Fruit fly (Drosophila melanogaster) ovary, adult (tissue): ENCODE results near the gene Col4a1.
A peak's percentile ranks its signal among the peaks of the same experiment; 100 is the strongest.

Experiments
- CG17801 ChIP-seq: fragments of 200-800 bp; optimal IDR thresholded peaks from 2 replicates; lab custom pipeline; 2019; ENCODE audit warnings: missing biosample characterization, mild to moderate bottlenecking, missing genetic modification characterization, moderate library complexity; ENCODE audit not compliant: partially characterized antibody

The Col4a1 gene

DNA sequence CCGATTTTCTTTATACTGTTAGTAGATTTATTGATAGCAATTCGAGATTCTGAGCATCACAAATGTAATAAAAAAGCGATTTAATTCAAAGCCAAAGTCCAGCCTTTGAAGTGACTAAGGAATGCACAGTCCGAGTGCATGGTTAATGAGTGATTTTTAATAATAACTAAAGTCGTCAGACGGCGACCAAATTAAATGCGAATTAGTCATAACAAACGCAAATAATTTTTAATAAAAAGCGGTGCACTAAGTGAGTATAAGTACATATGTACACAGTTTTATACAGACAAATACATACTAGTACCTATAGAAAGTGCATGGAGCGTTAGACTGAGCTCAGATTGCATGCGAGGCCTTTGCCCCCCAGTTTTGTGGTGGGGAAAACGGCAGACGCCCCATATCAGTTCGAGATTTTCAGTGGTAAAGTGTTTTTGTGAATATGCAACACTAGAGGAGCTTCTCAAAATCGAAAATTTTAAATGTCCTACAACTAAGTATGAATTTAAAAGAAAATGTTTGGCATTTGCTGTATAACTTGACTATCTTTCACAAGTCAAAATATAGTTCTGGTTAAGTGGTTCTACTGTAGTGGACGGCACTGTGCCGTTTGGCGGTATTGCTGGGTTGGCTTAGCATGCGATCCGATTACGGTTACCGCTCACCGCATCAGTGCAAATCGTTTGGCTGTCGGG is 26.6 kb upstream of the Col4a1 start:
- TF ChIP-seq CG17801 (GFP tag; lab: Kevin White, UChicago), result peak; percentile 46

DNA sequence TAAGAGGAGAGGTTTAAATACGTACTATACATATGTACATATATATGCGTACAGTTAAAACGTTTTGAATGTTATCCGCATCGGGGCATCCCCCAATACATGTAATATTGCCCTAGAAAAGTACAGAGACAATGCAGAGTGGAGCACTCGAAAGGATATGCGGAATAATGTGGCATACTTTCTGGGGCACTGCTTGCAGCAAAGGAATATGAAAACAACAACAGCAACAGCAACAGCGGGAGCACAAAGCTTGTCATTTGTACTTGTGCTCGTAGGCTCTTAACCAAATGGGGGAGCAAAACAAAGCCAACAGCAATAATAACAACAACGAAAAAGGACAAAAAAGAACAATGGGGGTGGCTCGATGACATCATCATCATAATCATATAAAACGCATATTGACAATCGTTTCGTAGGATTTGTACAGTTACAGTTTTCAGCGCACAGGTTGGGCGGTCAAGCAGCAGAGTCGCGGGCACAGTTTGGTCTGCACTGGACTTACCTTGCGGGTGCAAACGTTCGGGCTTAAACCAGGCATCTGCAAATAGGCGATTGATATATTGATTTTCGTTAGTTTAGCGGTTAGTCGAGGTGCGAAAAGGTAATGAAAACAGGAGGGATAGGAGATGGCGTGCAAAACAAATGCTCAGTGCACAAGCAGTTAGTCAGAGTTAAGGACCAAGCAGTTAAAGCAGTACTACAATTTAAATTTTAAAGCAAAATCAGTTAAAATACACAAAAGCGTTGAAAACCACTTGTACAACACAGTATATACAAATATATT is 25.5 kb upstream of the Col4a1 start:
- TF ChIP-seq CG17801 (GFP tag; lab: Kevin White, UChicago), result no peak

DNA sequence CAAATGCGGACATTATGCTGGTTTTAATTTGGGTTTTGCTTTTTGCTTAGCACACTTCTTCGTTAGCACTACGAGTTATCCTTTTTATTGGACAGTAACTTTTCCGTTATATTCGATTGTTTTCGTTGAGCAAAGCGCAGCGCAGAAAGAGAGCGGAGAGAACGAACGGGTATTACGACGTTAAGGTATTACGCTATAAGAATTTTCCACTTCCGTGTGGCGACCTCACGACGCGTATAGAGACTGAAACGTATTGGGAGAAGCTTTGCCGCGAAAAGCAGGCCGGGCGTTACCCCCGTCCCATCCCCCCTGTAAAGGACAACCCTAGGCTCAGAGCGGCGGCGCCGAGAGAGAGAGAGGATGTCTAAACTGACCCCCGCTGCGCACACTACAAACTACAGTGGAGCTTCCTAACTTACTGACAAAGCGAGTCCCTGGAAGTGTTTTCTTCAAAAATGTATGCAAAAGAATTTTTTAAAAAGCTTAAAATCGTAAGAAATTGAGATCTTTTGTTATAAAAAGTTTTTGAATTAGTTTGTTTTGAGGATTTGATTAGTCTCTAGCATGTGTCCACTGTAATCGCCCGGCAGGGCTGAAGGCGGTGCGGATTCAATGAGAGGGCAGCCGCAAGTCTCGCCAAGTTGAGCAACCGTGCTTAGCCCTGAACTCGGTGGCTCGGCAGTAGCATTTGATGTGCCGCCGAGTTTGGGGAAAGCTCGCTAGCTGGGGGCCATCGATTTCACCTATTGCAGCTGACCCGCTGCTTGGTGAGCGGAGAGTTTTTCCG is 24.5 kb upstream of the Col4a1 start:
- peak; percentile 87 for TF ChIP-seq CG17801 (GFP tag; lab: Kevin White, UChicago)

DNA sequence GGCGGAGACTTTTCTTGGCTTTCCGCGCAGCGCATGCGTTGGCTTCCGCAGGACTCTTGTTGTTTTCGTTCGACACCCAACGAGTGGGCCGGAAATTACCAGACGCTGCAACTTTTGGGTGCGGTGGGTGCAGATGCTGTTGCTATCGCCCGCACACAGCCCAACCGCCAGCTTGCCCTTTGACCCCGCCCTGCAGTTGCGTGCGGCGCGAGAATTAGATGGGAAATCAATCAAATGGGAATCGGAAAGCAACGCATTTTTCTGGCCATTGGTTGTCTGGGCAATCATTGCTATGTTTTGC is 24.0 kb upstream of the Col4a1 start:
- no peak for TF ChIP-seq CG17801 (GFP tag; lab: Kevin White, UChicago)

DNA sequence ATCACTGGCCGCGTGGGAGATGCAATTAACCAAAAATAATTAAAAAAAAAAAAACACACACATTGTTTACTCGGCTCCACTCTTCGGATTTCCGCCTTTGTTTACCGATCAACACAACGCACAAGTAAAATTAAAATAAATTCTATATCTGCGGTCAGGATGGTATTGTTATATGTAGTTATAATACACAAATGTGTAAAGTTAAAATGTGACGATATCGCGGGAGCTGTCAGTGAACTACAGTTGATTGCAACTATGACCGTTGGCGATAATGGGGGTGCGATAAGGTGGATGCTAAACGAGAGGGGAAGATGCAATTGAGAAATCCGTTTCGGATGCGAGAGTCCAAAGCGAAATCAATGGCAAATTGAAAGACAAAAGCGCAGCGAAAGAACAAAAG is 23.1 kb upstream of the Col4a1 start:
- TF ChIP-seq CG17801 (GFP tag; lab: Kevin White, UChicago), result no peak

DNA sequence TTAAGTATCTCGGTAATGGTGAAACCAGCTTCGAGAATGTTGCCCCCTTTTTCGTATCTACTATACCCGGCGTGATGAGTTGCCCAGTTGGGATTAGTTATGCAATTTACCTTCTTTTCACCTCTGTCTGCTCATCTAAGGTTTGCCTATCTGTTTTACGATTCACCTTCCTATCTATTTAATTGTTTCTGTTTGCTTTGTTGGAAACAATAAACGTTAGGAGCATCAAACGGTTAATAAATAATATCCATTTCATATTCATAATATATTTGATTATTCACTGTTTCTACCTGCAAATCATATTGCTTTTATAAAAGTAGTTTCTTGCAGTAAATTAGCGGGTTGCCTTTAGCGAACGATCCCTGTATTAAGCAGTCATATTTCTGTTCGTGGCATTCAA is 22.2 kb upstream of the Col4a1 start:
- peak; percentile 52 for TF ChIP-seq CG17801 (GFP tag; lab: Kevin White, UChicago)

DNA sequence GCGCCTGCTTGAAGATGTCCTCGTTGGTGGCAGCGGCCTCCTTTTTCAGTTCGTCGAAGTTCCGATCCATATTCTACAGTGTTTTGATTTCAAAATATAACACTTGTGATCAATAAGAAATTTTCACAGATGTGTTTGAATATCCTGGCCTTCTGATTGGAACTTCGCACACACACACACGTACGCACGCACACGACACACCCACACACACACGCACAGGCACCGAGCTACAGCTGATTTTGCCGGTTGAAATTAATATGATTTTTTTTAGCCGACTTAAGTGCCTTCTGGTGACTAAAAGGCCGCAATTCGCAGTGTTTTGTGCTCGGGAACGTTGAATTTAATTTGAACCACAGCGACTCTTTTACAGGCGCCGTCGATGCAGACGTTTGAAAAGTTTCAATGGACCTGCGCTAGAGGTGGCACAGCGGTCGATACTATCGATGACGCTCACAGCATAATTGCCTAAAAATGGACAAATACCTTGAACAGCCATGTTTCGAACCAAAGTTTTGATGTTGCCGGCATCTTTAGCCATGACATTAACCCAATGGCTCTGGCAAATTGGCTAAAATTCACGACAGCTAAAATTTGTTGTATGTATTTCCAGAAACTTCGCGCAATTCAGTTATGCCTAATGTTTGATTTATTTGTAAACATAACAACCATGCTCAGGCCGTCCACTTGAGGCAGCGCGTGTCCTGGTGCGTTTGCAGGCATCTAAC is 19.9 kb upstream of the Col4a1 start, which contains the start of gene Rtnl1:
TSS of gene Rtnl1 (minus strand) at position 415 of the 725 bp plus-strand sequence.
- peak; percentile 42 for TF ChIP-seq CG17801 (GFP tag; lab: Kevin White, UChicago)

DNA sequence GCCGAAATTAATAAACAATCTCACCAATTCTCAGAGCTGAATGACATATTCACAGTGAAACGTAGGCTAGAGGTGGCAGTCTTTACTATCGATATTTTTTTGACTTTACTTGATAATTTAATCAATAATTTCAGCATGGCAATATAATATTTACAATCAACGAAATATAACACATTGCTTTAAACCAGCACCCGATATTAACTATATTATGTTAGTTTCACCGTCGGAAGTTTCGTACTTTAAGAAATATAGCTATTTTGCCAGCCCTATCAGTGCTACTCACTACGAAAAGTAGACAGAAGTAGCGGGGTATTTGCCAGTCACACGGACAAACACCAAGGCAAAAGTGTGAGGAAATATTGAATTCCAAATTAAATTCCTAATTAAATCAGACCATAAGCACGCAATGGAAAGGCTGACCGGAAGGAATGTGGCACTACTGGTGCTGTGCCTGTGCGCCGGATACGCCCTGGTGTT is 18.6 kb upstream of the Col4a1 start, which contains the start of the genes CG31917, Tfb5 and SelT:
TSS of gene CG31917 (minus strand) at position 51 of the 477 bp plus-strand sequence.
TSS of gene Tfb5 (minus strand) at position 51 of the 477 bp plus-strand sequence.
TSS of gene SelT (plus strand) at position 139 of the 477 bp plus-strand sequence.
- TF ChIP-seq CG17801 (GFP tag; lab: Kevin White, UChicago), result peak; percentile 73

DNA sequence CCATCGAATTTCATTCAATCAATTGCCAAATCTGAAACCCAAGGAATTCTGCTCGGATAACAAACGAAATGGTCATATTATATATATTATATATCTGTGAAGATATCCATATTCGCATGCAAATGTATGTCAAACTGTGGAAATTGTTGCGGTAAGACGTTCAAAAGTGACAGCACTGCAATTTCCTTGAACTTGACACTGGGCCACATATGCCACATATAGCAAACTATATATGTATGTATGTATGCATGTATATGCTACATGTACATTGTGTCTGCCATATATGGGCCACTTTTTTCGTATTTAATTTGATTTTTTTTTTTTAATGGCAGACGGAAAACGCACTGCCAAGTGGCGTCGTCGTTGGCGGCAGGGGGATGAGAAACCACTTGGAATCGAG is 8.9 kb upstream of the Col4a1 start:
- TF ChIP-seq CG17801 (GFP tag; lab: Kevin White, UChicago), result no peak

DNA sequence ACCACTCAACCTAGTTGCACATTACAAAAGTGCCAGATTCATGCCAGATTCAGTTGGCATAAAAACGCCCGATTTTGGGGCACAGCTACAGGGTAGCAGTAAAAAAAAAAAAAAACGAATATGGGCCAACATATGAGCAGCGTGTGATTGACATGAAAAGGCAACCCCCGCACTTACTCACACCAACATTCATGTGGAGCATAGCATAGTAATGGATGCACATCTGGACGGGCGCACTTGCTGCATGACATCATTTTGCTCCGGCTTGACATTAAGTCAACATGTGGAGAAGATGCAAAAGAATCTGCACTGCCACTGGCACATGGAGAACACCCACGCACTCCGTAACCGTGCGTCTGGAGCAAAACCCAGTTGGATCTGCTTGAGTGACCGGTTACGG is 6.8 kb upstream of the Col4a1 start:
- TF ChIP-seq CG17801 (GFP tag; lab: Kevin White, UChicago), result no peak

DNA sequence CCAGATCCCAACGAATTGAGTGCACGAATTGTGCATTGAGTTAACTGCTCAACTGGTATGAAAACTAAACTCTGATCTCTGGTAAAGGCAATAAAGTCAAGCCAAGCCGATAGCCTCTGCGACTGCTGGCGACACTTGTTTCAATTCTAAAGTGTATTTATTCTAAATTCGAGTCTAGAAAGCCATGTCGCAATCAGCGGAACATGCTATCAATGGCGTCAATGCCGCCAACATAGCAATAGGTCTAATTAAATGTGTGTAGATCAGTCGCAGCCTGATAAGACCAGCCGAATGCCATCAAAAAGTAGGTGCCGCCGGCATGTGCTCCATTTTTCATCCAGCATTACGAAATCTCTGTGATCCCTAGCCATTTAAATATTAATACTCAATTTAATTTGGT is 3.9 kb upstream of the Col4a1 start:
- no peak for TF ChIP-seq CG17801 (GFP tag; lab: Kevin White, UChicago)

DNA sequence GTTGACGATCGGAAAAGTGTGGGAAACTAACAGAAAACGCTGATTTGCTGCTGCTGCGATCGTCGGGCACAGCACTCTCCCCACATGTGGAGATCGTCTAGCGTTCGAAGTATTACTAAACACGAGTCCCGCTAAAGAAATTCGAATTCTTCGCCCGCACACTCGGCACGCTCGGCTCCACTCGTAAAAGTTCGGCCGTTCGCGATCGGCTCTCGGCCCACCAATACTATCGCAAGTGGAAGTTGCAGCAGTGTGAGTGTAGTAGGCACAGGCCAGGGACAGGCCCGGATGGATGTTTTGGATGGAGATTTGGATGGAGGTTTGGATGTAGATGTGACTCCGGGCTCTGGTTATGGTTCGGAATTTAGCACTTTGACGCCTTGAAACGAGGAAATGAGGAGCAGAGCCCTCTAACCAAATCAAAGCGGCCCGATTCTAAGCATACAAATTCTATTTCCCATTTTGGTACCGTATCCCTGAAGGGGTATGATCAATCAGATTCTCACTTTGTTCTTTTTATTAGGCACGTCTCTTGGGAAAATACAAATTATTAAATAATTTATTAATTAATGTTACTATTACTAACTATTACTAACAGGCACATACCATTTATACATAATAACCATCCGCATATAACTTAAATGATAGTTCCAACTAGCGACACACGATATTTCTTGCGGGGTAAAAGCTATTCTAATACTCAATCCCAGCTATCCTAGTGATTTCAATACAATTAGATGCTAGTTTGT is 1.9 kb upstream of the Col4a1 start:
- no peak for TF ChIP-seq CG17801 (GFP tag; lab: Kevin White, UChicago)

DNA sequence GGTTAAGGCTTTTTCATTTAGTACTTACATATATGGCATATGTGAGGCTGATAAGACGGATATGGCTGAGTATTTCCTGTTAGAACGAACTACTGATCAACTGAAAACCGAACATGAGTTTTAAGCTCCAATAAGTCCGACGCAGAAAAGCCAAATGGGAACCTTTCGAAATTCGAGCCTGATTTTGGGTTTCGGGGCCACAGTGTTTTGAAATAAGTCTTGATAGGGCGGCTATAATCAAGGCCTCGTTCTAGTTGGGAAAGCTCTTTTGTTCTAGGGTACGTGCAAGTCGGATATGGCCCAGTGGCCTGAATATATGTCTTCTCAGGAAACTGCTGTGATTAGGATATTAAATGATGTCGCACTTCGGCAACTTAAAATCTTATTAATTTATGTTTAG is 1.3 kb upstream of the Col4a1 start, which contains the start of gene vkg:
TSS of gene vkg (minus strand) at position 101 of the 400 bp plus-strand sequence.
- TF ChIP-seq CG17801 (GFP tag; lab: Kevin White, UChicago), result no peak

DNA sequence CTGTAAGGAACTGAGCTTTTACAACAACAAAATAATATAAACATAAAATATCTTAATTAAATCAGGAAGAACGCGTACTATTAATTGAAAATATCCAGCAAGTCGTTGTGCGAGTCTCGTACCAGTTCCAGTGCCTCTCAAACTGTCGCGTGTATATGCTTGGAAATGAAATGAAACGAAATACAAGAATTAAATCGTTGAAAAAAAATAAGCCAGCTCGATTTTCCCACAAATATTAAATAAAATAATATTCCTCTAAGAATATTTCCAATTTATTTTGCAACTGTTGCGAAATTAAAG is 350 bp downstream of the Col4a1 start:
- TF ChIP-seq CG17801 (GFP tag; lab: Kevin White, UChicago), result no peak
